Fruit fly (Drosophila melanogaster) whole organism, prepupa: Measurements from ENCODE around the gene tsl.

Experiments used
- CG6854 ChIP-seq: fragments of 200-800 bp; sonication (Bioruptor generic); optimal IDR thresholded peaks from 2 replicates; lab custom pipeline; 2017; ENCODE audit warnings: missing biosample characterization, mild to moderate bottlenecking, missing genetic modification characterization
- CG8319 ChIP-seq: fragments of 200-800 bp; sonication (Bioruptor generic); optimal IDR thresholded peaks from 3 replicates; lab custom pipeline; 2016; ENCODE audit warnings: missing biosample characterization, missing genetic modification characterization
- Eip75B ChIP-seq: fragments of 200-800 bp; sonication (Bioruptor generic); optimal IDR thresholded peaks from 3 replicates; lab custom pipeline; 2016; ENCODE audit warnings: missing biosample characterization, missing genetic modification characterization
- Sox102F ChIP-seq: fragments of 200-800 bp; sonication (Bioruptor generic); optimal IDR thresholded peaks from 2 replicates; lab custom pipeline; 2016; ENCODE audit warnings: missing biosample characterization, mild to moderate bottlenecking, missing genetic modification characterization
- acj6 ChIP-seq: fragments of 200-800 bp; sonication (Bioruptor generic); optimal IDR thresholded peaks from 3 replicates; lab custom pipeline; 2016; ENCODE audit warnings: missing biosample characterization, missing genetic modification characterization
- pdm3 ChIP-seq: fragments of 200-800 bp; sonication (Bioruptor generic); optimal IDR thresholded peaks from 3 replicates; lab custom pipeline; 2016; ENCODE audit warnings: missing biosample characterization, missing genetic modification characterization
- topi ChIP-seq: fragments of 200-800 bp; sonication (Bioruptor generic); optimal IDR thresholded peaks from 3 replicates; lab custom pipeline; 2016; ENCODE audit warnings: missing biosample characterization, missing genetic modification characterization

dm6 chr3R:21753099-21753498 is 29.2 kb downstream of the tsl start:
- TF ChIP-seq topi (GFP tag; lab: Kevin White, UChicago) = no peak
- TF ChIP-seq pdm3 (GFP tag; lab: Kevin White, UChicago) = no peak
- TF ChIP-seq Sox102F (GFP tag; lab: Kevin White, UChicago) = no peak
- no peak for TF ChIP-seq CG8319 (GFP tag; lab: Kevin White, UChicago)
- TF ChIP-seq CG6854 (GFP tag; lab: Kevin White, UChicago) = no peak
- TF ChIP-seq Eip75B (GFP tag; lab: Kevin White, UChicago) = no peak
- TF ChIP-seq acj6 = no peak
